Fruit fly (Drosophila melanogaster) whole organism, wandering third instar larva: ENCODE measurements around the gene IleRS-m.

Experiments used
- CG9705 ChIP-seq: fragments of 200-800 bp; sonication (Bioruptor generic); optimal IDR thresholded peaks from 2 replicates; lab custom pipeline; 2018; ENCODE audit warnings: missing biosample characterization, mild to moderate bottlenecking, missing genetic modification characterization
- Dfd ChIP-seq: fragments of >200 bp; optimal IDR thresholded peaks from 2 replicates; lab custom pipeline; 2017; ENCODE audit warnings: missing biosample characterization, missing genetic modification characterization
- Dif ChIP-seq: fragments of 200-275, 200-300 bp; sonication (Bioruptor generic); optimal IDR thresholded peaks from 2 replicates; lab custom pipeline; 2018; ENCODE audit warnings: missing biosample characterization, missing genetic modification characterization; ENCODE audit not compliant: partially characterized antibody
- Hr78 ChIP-seq: fragments of >200 bp; optimal IDR thresholded peaks from 2 replicates; lab custom pipeline; 2017; ENCODE audit warnings: missing biosample characterization, missing genetic modification characterization
- Jra ChIP-seq: sonication (Bioruptor generic); optimal IDR thresholded peaks from 2 replicates; lab custom pipeline; 2016; ENCODE audit warnings: missing biosample characterization, missing genetic modification characterization
- N ChIP-seq: fragments of >200 bp; optimal IDR thresholded peaks from 2 replicates; lab custom pipeline; 2018; ENCODE audit warnings: missing biosample characterization, missing external identifiers, missing genetic modification characterization
- OdsH ChIP-seq: fragments of 200-800 bp; sonication (Bioruptor generic); optimal IDR thresholded peaks from 2 replicates; lab custom pipeline; 2016; ENCODE audit warnings: missing biosample characterization, mild to moderate bottlenecking, missing genetic modification characterization
- Rel ChIP-seq, 2 experiments: fragments of 200-800 bp; sonication (Bioruptor generic) in 1 of 2; optimal IDR thresholded peaks; 2 replicates in 1 of 2; 3 replicates in 1 of 2; lab custom pipeline; 2016 to 2019; ENCODE audit warnings: mild to moderate bottlenecking in 2 of 2, missing biosample characterization in 2 of 2, missing genetic modification characterization in 2 of 2, moderate library complexity in 1 of 2
- dmrt93B ChIP-seq: fragments of 200-800 bp; sonication (Bioruptor generic); optimal IDR thresholded peaks from 2 replicates; lab custom pipeline; 2018; ENCODE audit warnings: missing biosample characterization, mild to moderate bottlenecking, missing genetic modification characterization
- dsf ChIP-seq: sonication (Bioruptor generic); optimal IDR thresholded peaks from 2 replicates; lab custom pipeline; 2016; ENCODE audit warnings: missing biosample characterization, missing genetic modification characterization, borderline replicate concordance
- ey ChIP-seq: fragments of 200-800 bp; sonication (Bioruptor generic); optimal IDR thresholded peaks from 2 replicates; lab custom pipeline; 2016; ENCODE audit warnings: missing biosample characterization, missing genetic modification characterization
- foxo ChIP-seq, 2 experiments: fragments of 200-800 bp; sonication (Bioruptor generic); optimal IDR thresholded peaks; 2 replicates in 1 of 2; 3 replicates in 1 of 2; lab custom pipeline; 2016 to 2017; ENCODE audit warnings: missing biosample characterization in 2 of 2, missing genetic modification characterization in 2 of 2
- fru ChIP-seq: fragments of 200-800 bp; sonication (Bioruptor generic); optimal IDR thresholded peaks from 3 replicates; lab custom pipeline; 2016; ENCODE audit warnings: missing biosample characterization, mild to moderate bottlenecking, missing genetic modification characterization
- lola ChIP-seq: fragments of >200 bp; optimal IDR thresholded peaks from 2 replicates; lab custom pipeline; 2017; ENCODE audit warnings: missing biosample characterization, missing genetic modification characterization
- rgr ChIP-seq: fragments of 200-800 bp; sonication (Bioruptor generic); optimal IDR thresholded peaks from 3 replicates; lab custom pipeline; 2016; ENCODE audit warnings: missing biosample characterization, mild to moderate bottlenecking, missing genetic modification characterization
- sage ChIP-seq: fragments of 200-800 bp; sonication (Bioruptor generic); optimal IDR thresholded peaks from 2 replicates; lab custom pipeline; 2016; ENCODE audit warnings: missing biosample characterization, mild to moderate bottlenecking, missing genetic modification characterization
- tai ChIP-seq: sonication (Bioruptor generic); optimal IDR thresholded peaks from 2 replicates; lab custom pipeline; 2016; ENCODE audit warnings: missing biosample characterization, missing genetic modification characterization

IleRS-m gene

DNA sequence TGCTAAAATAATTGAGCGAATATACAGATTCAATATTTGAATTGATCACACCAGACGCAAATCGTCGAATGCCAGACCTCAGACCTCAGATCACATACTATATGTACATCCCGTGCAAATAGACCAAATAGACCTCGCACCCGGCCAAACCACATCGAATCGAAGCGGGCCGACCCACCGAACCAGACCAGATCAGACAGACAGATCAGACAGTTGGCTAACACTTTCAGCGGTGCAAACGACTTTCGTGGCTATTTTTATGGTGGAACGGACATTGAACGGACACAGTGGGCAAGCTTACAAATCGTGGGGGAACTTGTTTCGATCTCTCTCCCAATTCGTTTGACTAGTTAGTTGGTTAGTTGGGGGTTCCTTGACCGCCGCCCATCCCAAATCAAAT is 51.7 kb downstream of the IleRS-m start:
- no peak for TF ChIP-seq sage (GFP tag; lab: Kevin White, UChicago)
- no peak for TF ChIP-seq rgr (GFP tag; lab: Kevin White, UChicago)
- TF ChIP-seq Dfd: no peak
- TF ChIP-seq Rel (GFP tag; optimal IDR thresholded peaks at IDR 0.05; lab: Kevin White, UChicago): no peak
- TF ChIP-seq Rel (tag; optimal IDR thresholded peaks at IDR 0.05; lab: Kevin White, UChicago): no peak
- TF ChIP-seq tai (GFP tag; lab: Kevin White, UChicago): no peak
- TF ChIP-seq Dif: no peak
- TF ChIP-seq N (GFP tag; lab: Kevin White, UChicago): no peak
- TF ChIP-seq Jra (GFP tag; lab: Kevin White, UChicago): no peak
- TF ChIP-seq dsf: no peak
- TF ChIP-seq fru (GFP tag; lab: Kevin White, UChicago): no peak
- TF ChIP-seq dmrt93B (GFP tag; lab: Kevin White, UChicago): no peak
- no peak for TF ChIP-seq CG9705 (GFP tag; lab: Kevin White, UChicago)
- no peak for TF ChIP-seq Hr78 (GFP tag; lab: Kevin White, UChicago)
- TF ChIP-seq OdsH (GFP tag; lab: Kevin White, UChicago): no peak
- TF ChIP-seq lola (GFP tag; lab: Kevin White, UChicago): no peak
- no peak for TF ChIP-seq ey (GFP tag; lab: Kevin White, UChicago)
- no peak for TF ChIP-seq foxo (GFP tag; optimal IDR thresholded peaks at IDR 0.05; lab: Kevin White, UChicago)
